Fruit fly (Drosophila melanogaster) whole organism, pupa: ENCODE data around the gene Slmap.
A peak's percentile ranks its signal among the peaks of the same experiment; 100 is the strongest.

Experiments
- CG10348 ChIP-seq: fragments of 200-800 bp; sonication (Bioruptor generic); IDR thresholded peaks from 2 replicates; pipeline ENCODE4 v1.3.6; 2022; ENCODE audit warnings: missing biosample characterization, missing genetic modification characterization
- CG12605 ChIP-seq: fragments of 200-800 bp; sonication (Bioruptor generic); IDR thresholded peaks from 2 replicates; pipeline ENCODE4 v1.3.6; 2022; ENCODE audit warnings: missing biosample characterization, missing genetic modification characterization
- CG13204 ChIP-seq: fragments of 200-800 bp; sonication (Bioruptor generic); optimal IDR thresholded peaks from 2 replicates; lab custom pipeline; 2018; ENCODE audit warnings: missing biosample characterization, mild to moderate bottlenecking, missing genetic modification characterization, moderate library complexity
- CG14655 ChIP-seq: fragments of 200-800 bp; sonication (Bioruptor generic); optimal IDR thresholded peaks from 3 replicates; lab custom pipeline; 2017; ENCODE audit warnings: mild to moderate bottlenecking, missing biosample characterization, missing genetic modification reagents, missing genetic modification characterization
- CG15710 ChIP-seq: fragments of 200-800 bp; sonication (Bioruptor generic); optimal IDR thresholded peaks from 2 replicates; lab custom pipeline; 2018; ENCODE audit warnings: missing biosample characterization, mild to moderate bottlenecking, missing genetic modification characterization, moderate library complexity
- CG17806 ChIP-seq: fragments of 200-800 bp; sonication (Bioruptor generic); optimal IDR thresholded peaks from 2 replicates; lab custom pipeline; 2018; ENCODE audit warnings: missing biosample characterization, mild to moderate bottlenecking, missing genetic modification characterization, moderate library complexity
- CG32121 ChIP-seq: fragments of 200-800 bp; sonication (Bioruptor generic); IDR thresholded peaks from 2 replicates; pipeline ENCODE4 v1.3.6; 2022; ENCODE audit warnings: missing biosample characterization, missing genetic modification characterization
- CG34367 ChIP-seq: fragments of 200-800 bp; sonication (Bioruptor generic); optimal IDR thresholded peaks from 2 replicates; lab custom pipeline; 2018; ENCODE audit warnings: missing biosample characterization, mild to moderate bottlenecking, missing genetic modification characterization
- CG4496 ChIP-seq: fragments of 200-800 bp; sonication (Bioruptor generic); IDR thresholded peaks from 3 replicates; pipeline ENCODE4 v1.3.6; 2022; ENCODE audit warnings: missing biosample characterization, missing genetic modification characterization
- CG8159 ChIP-seq: fragments of 200-800 bp; sonication (Bioruptor generic); optimal IDR thresholded peaks from 3 replicates; lab custom pipeline; 2018; ENCODE audit warnings: missing biosample characterization, mild to moderate bottlenecking, missing genetic modification characterization, moderate library complexity
- CG8301 ChIP-seq: fragments of 200-800 bp; sonication (Bioruptor generic); optimal IDR thresholded peaks from 2 replicates; lab custom pipeline; 2018; ENCODE audit warnings: missing biosample characterization, mild to moderate bottlenecking, missing genetic modification characterization
- CG9948 ChIP-seq: fragments of 200-800 bp; sonication (Bioruptor generic); optimal IDR thresholded peaks from 2 replicates; lab custom pipeline; 2018; ENCODE audit warnings: missing biosample characterization, mild to moderate bottlenecking, missing genetic modification characterization, moderate library complexity
- D1 ChIP-seq: fragments of 200-800 bp; sonication (Bioruptor generic); optimal IDR thresholded peaks from 2 replicates; lab custom pipeline; 2018; ENCODE audit warnings: missing biosample characterization, mild to moderate bottlenecking, missing genetic modification characterization, moderate library complexity
- EcR ChIP-seq: fragments of 200-800 bp; sonication (Bioruptor generic); optimal IDR thresholded peaks from 3 replicates; lab custom pipeline; 2019; ENCODE audit warnings: missing biosample characterization, missing genetic modification characterization, mild to moderate bottlenecking, moderate library complexity, missing genetic modification reagents
- Ets98B ChIP-seq: fragments of 200-800 bp; sonication (Bioruptor generic); IDR thresholded peaks from 2 replicates; pipeline ENCODE4 v1.3.6; 2022; ENCODE audit warnings: missing biosample characterization, missing genetic modification characterization
- Pif1A ChIP-seq: fragments of 200-800 bp; sonication (Bioruptor generic); optimal IDR thresholded peaks from 3 replicates; lab custom pipeline; 2016; ENCODE audit warnings: missing biosample characterization, missing genetic modification characterization
- Pif1B ChIP-seq: fragments of 200-800 bp; sonication (Bioruptor generic); optimal IDR thresholded peaks from 3 replicates; lab custom pipeline; 2016; ENCODE audit warnings: missing biosample characterization, missing genetic modification characterization
- Snoo ChIP-seq: fragments of 200-800 bp; sonication (Bioruptor generic); optimal IDR thresholded peaks from 3 replicates; lab custom pipeline; 2017; ENCODE audit warnings: missing biosample characterization, mild to moderate bottlenecking, missing genetic modification characterization, inconsistent platforms
- fd96Ca ChIP-seq: fragments of 200-800 bp; sonication (Bioruptor generic); IDR thresholded peaks from 3 replicates; pipeline ENCODE4 v1.3.6; 2022; ENCODE audit warnings: missing biosample characterization, missing genetic modification characterization
- gl ChIP-seq: fragments of 200-800 bp; sonication (Bioruptor generic); optimal IDR thresholded peaks from 2 replicates; lab custom pipeline; 2018; ENCODE audit warnings: missing biosample characterization, mild to moderate bottlenecking, missing genetic modification characterization
- rn ChIP-seq: fragments of 200-800 bp; sonication (Bioruptor generic); IDR thresholded peaks from 2 replicates; pipeline ENCODE4 v1.3.6; 2022; ENCODE audit warnings: missing biosample characterization, missing genetic modification characterization

The Slmap gene

dm6 chr2L:22578920-22579548 lies at the start of gene Slmap:
Slmap (plus strand) TSS chr2L:22579072.
- TF ChIP-seq CG14655 (no peak), CG8159 (tag; lab: Kevin White, UChicago) (peak; percentile 19)

- TF ChIP-seq Pif1A (GFP tag; lab: Kevin White, UChicago) (peak; percentile 5), EcR (no peak), CG10348 (no peak), CG14655 (peak; percentile 7), CG12605 (GFP tag; lab: Robert Waterston, UW) (peak; percentile 32; the same call in 1 of the 2 replicates), Snoo (peak; percentile 25), Pif1B (GFP tag; lab: Kevin White, UChicago) (no peak), CG15710 (tag; lab: Kevin White, UChicago) (peak; percentile 2), CG34367 (peak; percentile 21), CG9948 (tag; lab: Kevin White, UChicago) (no peak), CG32121 (GFP tag; lab: Robert Waterston, UW) (no peak), CG8159 (tag; lab: Kevin White, UChicago) (peak; percentile 27)
These were observed 42.3 kb upstream of the Slmap start, which contains the start of gene RpL5 for dm6 chr2L:22536488-22537041. RpL5 (minus strand) TSS chr2L:22536884.

- no peak for TF ChIP-seq CG9948 (tag; lab: Kevin White, UChicago)
- no peak for TF ChIP-seq CG34367
- no peak for TF ChIP-seq gl (tag; lab: Kevin White, UChicago)
- TF ChIP-seq fd96Ca (GFP tag; lab: Robert Waterston, UW), result no peak
- TF ChIP-seq CG17806 (tag; lab: Kevin White, UChicago), result no peak
- no peak for TF ChIP-seq CG14655
- TF ChIP-seq CG12605 (GFP tag; lab: Robert Waterston, UW), result no peak
- TF ChIP-seq, all 21 proteins: peak for 0
These were observed 41.5 kb upstream of the Slmap start, which contains the start of gene CG17490 for dm6 chr2L:22537368-22537767. CG17490 (plus strand) TSS chr2L:22537668.

dm6 chr2L:22537940-22538657 lies 40.8 kb upstream of the Slmap start:
- TF ChIP-seq CG32121 (GFP tag; lab: Robert Waterston, UW) (no peak), Ets98B (GFP tag; lab: Robert Waterston, UW) (no peak; the same call in 1 of the 2 replicates), CG14655 (no peak), Pif1A (GFP tag; lab: Kevin White, UChicago) (no peak), CG34367 (no peak), Snoo (no peak)

- TF ChIP-seq CG15710 (tag; lab: Kevin White, UChicago) (no peak), CG14655 (no peak), CG8301 (tag; lab: Kevin White, UChicago) (no peak), gl (tag; lab: Kevin White, UChicago) (no peak), CG10348 (no peak), EcR (no peak), CG13204 (no peak), Ets98B (GFP tag; lab: Robert Waterston, UW) (no peak), CG32121 (GFP tag; lab: Robert Waterston, UW) (no peak), CG4496 (no peak)
These were observed 28.8 kb upstream of the Slmap start, which contains the start of gene CG17493 for dm6 chr2L:22550040-22550439. CG17493 (plus strand) TSS chr2L:22550064.

- TF ChIP-seq CG14655, result no peak
- TF ChIP-seq D1 (tag; lab: Kevin White, UChicago), result no peak
- no peak for TF ChIP-seq CG9948 (tag; lab: Kevin White, UChicago)
- TF ChIP-seq EcR, result no peak
- no peak for TF ChIP-seq Ets98B (GFP tag; lab: Robert Waterston, UW)
- TF ChIP-seq Pif1A (GFP tag; lab: Kevin White, UChicago), result no peak
- TF ChIP-seq, all 21 proteins: peak for 0
These were observed 12.7 kb upstream of the Slmap start for dm6 chr2L:22566218-22566617.

- no peak for TF ChIP-seq fd96Ca (GFP tag; lab: Robert Waterston, UW)
These were observed 11.4 kb upstream of the Slmap start for dm6 chr2L:22567426-22567825.

- TF ChIP-seq CG12605 (GFP tag; lab: Robert Waterston, UW), result no peak
- TF ChIP-seq Ets98B (GFP tag; lab: Robert Waterston, UW), result no peak
- TF ChIP-seq D1 (tag; lab: Kevin White, UChicago), result no peak
- TF ChIP-seq CG14655, result no peak
- TF ChIP-seq CG9948 (tag; lab: Kevin White, UChicago), result no peak
- no peak for TF ChIP-seq rn (GFP tag; lab: Robert Waterston, UW)
- no peak for TF ChIP-seq CG17806 (tag; lab: Kevin White, UChicago)
- no peak for TF ChIP-seq CG8301 (tag; lab: Kevin White, UChicago)
- no peak for TF ChIP-seq Pif1B (GFP tag; lab: Kevin White, UChicago)
- TF ChIP-seq CG34367, result no peak
- no peak for TF ChIP-seq Pif1A (GFP tag; lab: Kevin White, UChicago)
These were observed 9.3 kb upstream of the Slmap start for dm6 chr2L:22569530-22569929.
